Worm (Caenorhabditis elegans): ENCODE results near the gene twk-16.

Gene twk-16

DNA sequence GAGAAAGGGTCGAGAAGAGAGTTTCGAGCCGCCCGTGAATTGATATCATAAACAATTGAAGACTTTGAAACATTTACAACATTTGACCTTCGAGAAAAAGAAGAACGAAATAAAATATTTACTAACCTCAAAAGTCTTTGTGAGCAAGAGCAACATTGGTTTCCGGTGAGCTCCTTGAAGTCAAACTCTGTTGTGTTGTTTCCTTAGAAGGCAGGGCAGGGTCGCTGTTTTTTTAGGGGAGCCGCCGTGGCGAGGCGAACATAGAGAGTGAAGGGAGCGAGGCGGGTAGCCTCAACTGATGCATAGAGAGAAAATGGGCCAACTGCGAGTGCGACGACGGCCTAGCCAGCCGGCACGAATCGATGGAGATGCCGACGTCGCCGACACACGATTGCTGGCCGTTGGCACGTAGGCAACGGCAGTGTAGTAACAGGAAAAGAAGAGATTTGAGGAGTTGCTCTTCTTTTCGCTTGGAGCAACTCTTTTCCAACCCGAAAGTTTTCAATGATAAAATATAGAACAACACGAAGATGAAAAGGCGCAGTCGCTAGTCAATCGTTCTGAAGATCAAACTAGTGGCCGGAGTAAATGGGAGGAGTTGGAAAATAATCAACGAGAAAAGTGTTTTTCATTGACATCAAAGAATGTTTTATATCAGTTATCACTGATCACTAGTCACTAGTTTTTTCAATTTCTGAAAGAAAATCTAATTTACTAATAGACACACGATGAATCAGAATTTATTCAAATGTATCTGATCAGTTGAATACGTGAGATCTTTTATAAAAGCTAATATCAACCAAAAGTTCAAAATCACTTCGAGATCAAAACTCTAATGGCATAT lies 35.3 kb downstream of the twk-16 start, which contains the start of gene mai-1:
mai-1 (minus strand) TSS at position 557 of the 844 bp plus-strand sequence.
- TF ChIP-seq K09A11.1 (tag; optimal IDR thresholded peaks at IDR 0.05; ENCODE audit: insufficient read depth) = no peak
- peak; percentile 24 for TF ChIP-seq ref-2 (tag; optimal IDR thresholded peaks at IDR 0.05)
- no peak for TF ChIP-seq unc-3 (GFP tag; conservative IDR thresholded peaks at IDR 0.05)
- TF ChIP-seq unc-3 (tag; optimal IDR thresholded peaks at IDR 0.05) = no peak
- peak; percentile 4 for TF ChIP-seq pat-9 (tag; optimal IDR thresholded peaks at IDR 0.05)
- TF ChIP-seq tbx-2 (tag; optimal IDR thresholded peaks at IDR 0.05) = peak; percentile 67
- peak; percentile 51 for TF ChIP-seq nfya-1 (tag; optimal IDR thresholded peaks at IDR 0.05)
- peak; percentile 74 for TF ChIP-seq ceh-31 (tag; optimal IDR thresholded peaks at IDR 0.05)
- peak; percentile 30 for TF ChIP-seq ceh-34 (tag; optimal IDR thresholded peaks at IDR 0.05)
- no peak for TF ChIP-seq T23F11.4 (GFP tag; optimal IDR thresholded peaks at IDR 0.05)
- TF ChIP-seq ceh-18 (tag; optimal IDR thresholded peaks at IDR 0.05) = peak; percentile 83

DNA sequence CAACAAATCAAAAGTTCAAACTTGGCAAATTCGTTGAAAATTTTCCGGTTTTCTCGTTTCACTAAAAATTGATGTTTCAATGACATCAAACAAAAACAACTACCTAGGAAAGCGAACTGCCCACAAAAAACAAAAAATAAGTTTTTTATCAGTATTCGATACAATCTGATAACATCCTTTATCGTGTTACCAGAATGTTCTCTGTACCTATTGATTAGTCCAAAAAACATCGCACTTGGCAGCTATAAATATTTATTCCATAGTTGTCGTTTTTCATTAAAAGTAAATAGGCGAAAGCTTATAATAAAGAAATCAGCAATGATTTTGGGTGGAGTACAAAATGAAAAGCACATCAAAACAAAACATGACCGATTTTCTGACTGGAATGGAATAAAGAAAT lies 36.3 kb downstream of the twk-16 start:
- TF ChIP-seq ets-4 (tag; optimal IDR thresholded peaks at IDR 0.05) = no peak
- no peak for TF ChIP-seq hlh-6 (tag; optimal IDR thresholded peaks at IDR 0.05)
- no peak for TF ChIP-seq madf-2 (tag; optimal IDR thresholded peaks at IDR 0.05)
- TF ChIP-seq F13H6.1 (tag; optimal IDR thresholded peaks at IDR 0.05) = no peak
- peak; percentile 87 for TF ChIP-seq elt-2 (tag; optimal IDR thresholded peaks at IDR 0.05)

DNA sequence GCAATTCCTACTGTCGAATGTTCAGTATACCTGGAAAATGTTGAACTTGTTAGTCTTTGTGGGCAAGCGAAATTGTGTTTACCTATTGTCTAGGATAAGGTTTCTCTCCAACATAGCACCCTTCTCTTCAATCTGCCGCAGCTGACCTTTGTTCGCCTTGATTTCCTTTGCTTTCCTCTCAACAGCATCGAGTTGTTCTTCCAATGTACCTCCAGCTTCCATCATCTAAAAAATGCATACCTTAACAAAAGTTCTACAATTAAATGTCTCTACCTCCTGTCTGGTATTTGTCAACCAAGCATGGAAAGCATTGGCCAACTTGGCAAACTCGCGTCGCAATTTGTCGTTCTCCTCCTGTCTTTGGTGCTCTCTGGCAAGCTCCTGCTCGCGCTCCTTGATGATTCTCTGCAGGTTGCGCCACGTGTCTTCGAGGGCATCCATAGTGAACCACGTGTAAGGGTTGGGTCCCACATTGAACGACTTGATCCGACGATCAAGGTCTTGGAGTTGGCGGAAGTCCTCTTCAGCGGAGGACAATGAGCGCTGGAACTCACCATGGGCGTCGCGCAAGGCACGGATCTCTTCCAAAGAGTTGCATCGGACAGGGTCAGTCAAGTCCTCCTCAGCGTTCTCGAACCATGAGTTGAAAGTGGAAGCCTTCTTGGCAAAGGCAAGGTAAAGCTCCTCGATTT lies 37.8 kb downstream of the twk-16 start:
- no peak for TF ChIP-seq K02D7.2 (tag; optimal IDR thresholded peaks at IDR 0.05)
- no peak for TF ChIP-seq T23F11.4 (GFP tag; optimal IDR thresholded peaks at IDR 0.05)
- no peak for TF ChIP-seq ceh-34 (tag; optimal IDR thresholded peaks at IDR 0.05)
- TF ChIP-seq dmd-4 (tag; optimal IDR thresholded peaks at IDR 0.05; ENCODE audit: borderline replicate concordance) = no peak
- no peak for TF ChIP-seq fax-1 (tag; optimal IDR thresholded peaks at IDR 0.05)
- TF ChIP-seq sox-4 (tag; optimal IDR thresholded peaks at IDR 0.05) = no peak
- TF ChIP-seq pat-9 (tag; optimal IDR thresholded peaks at IDR 0.05) = no peak
- TF ChIP-seq npax-4 (tag; optimal IDR thresholded peaks at IDR 0.05) = no peak
- TF ChIP-seq pha-4 (tag; optimal IDR thresholded peaks at IDR 0.05) = no peak
- TF ChIP-seq tbx-7 (tag; optimal IDR thresholded peaks at IDR 0.05) = no peak
- TF ChIP-seq ref-2 (tag; optimal IDR thresholded peaks at IDR 0.05) = no peak
- no peak for TF ChIP-seq ztf-16 (tag; optimal IDR thresholded peaks at IDR 0.05)
- no peak for TF ChIP-seq madf-2 (tag; optimal IDR thresholded peaks at IDR 0.05)
- TF ChIP-seq tbx-2 (tag; optimal IDR thresholded peaks at IDR 0.05) = no peak
- TF ChIP-seq C38D4.7 (GFP tag; optimal IDR thresholded peaks at IDR 0.05) = no peak

ce11 chrX:3119606-3120005 lies 38.7 kb downstream of the twk-16 start:
- TF ChIP-seq ceh-48 (tag; optimal IDR thresholded peaks at IDR 0.05) (no peak), ceh-2 (tag; optimal IDR thresholded peaks at IDR 0.05) (no peak), lim-6 (tag; optimal IDR thresholded peaks at IDR 0.05) (no peak), ref-2 (tag; optimal IDR thresholded peaks at IDR 0.05) (no peak), nhr-11 (tag; optimal IDR thresholded peaks at IDR 0.05) (no peak), ztf-16 (tag; optimal IDR thresholded peaks at IDR 0.05) (no peak), sox-2 (GFP tag; IDR thresholded peaks at IDR 0.05) (no peak), ttx-3 (tag; optimal IDR thresholded peaks at IDR 0.05) (no peak), ceh-14 (tag; optimal IDR thresholded peaks at IDR 0.05) (no peak), zip-5 (tag; optimal IDR thresholded peaks at IDR 0.05) (no peak), ceh-9 (tag; optimal IDR thresholded peaks at IDR 0.05) (no peak), tbx-2 (tag; optimal IDR thresholded peaks at IDR 0.05) (no peak), elt-4 (tag; optimal IDR thresholded peaks at IDR 0.05) (no peak), T23F11.4 (GFP tag; optimal IDR thresholded peaks at IDR 0.05) (no peak), ets-4 (tag; optimal IDR thresholded peaks at IDR 0.05) (no peak), C38D4.7 (GFP tag; optimal IDR thresholded peaks at IDR 0.05) (no peak), fkh-6 (tag; optimal IDR thresholded peaks at IDR 0.05) (no peak), ceh-34 (tag; optimal IDR thresholded peaks at IDR 0.05) (no peak), ceh-24 (tag; optimal IDR thresholded peaks at IDR 0.05) (no peak), dve-1 (tag; optimal IDR thresholded peaks at IDR 0.05) (no peak)
